Worm (Caenorhabditis elegans) whole organism, young adult: Measurements from ENCODE around the gene sid-1.

Source experiments
- B0261.1 ChIP-seq: sonication (generic microtip); optimal IDR thresholded peaks from 2 replicates; lab custom pipeline; 2016; ENCODE audit warnings: mild to moderate bottlenecking, missing genetic modification characterization, moderate library complexity, missing compliant biosample characterization
- F57C9.4 ChIP-seq: sonication (generic microtip); optimal IDR thresholded peaks from 2 replicates; lab custom pipeline; 2017; ENCODE audit warnings: mild to moderate bottlenecking, missing genetic modification characterization, missing compliant biosample characterization
- bed-1 ChIP-seq: fragments of 200-800 bp; sonication (Bioruptor generic); IDR thresholded peaks from 2 replicates; pipeline ENCODE4 v1.3.6; 2022; ENCODE audit warnings: missing genetic modification reagents, missing genetic modification characterization, missing compliant biosample characterization
- efl-1 ChIP-seq: fragments of 150-350 bp; optimal IDR thresholded peaks from 2 replicates; lab custom pipeline; 2014; ENCODE audit warnings: missing biosample characterization, missing genetic modification reagents, missing genetic modification characterization
- pha-4 ChIP-seq: fragments of 150-350 bp; sonication (generic microtip); optimal IDR thresholded peaks from 2 replicates; lab custom pipeline; 2014; ENCODE audit warnings: missing biosample characterization, missing genetic modification reagents, missing genetic modification characterization
- snpc-4 ChIP-seq, 5 experiments: fragments of 150-350 bp in 1 of 5; sonication (generic microtip) in 4 of 5; optimal IDR thresholded peaks; 2 replicates each; lab custom pipeline; 2014 to 2018; ENCODE audit warnings: missing genetic modification characterization in 5 of 5, missing biosample characterization in 3 of 5, antibody characterized with exemption in 2 of 5, mild to moderate bottlenecking in 2 of 5, missing compliant biosample characterization in 2 of 5, missing genotype in 2 of 5, moderate library complexity in 2 of 5, missing genetic modification reagents in 1 of 5
- unc-130 ChIP-seq: sonication (generic microtip); optimal IDR thresholded peaks from 2 replicates; lab custom pipeline; 2016; ENCODE audit warnings: missing genetic modification reagents, missing genetic modification characterization, missing compliant biosample characterization
- unc-62 ChIP-seq: fragments of 150-350 bp; optimal IDR thresholded peaks from 2 replicates; lab custom pipeline; 2014; ENCODE audit warnings: missing biosample characterization, missing genetic modification reagents, missing genetic modification characterization
- xnd-1 ChIP-seq: sonication (generic microtip); optimal IDR thresholded peaks from 2 replicates; lab custom pipeline; 2016; ENCODE audit warnings: missing genotype, missing genetic modification reagents, missing genetic modification characterization, missing compliant biosample characterization
- ztf-18 ChIP-seq: sonication (generic microtip); optimal IDR thresholded peaks from 2 replicates; lab custom pipeline; 2016; ENCODE audit warnings: missing genotype, mild to moderate bottlenecking, missing genetic modification characterization, missing compliant biosample characterization

ce11 chrV:5164682-5165081, 44.9 kb downstream of the sid-1 start, which contains the start of gene abu-7:
- no peak for TF ChIP-seq ztf-18 (tag; lab: Kevin White, UChicago)
- TF ChIP-seq F57C9.4, result no peak
- no peak for TF ChIP-seq unc-130 (GFP tag; lab: Kevin White, UChicago)
- no peak for TF ChIP-seq efl-1 (GFP tag; lab: Kevin White, UChicago)
- no peak for TF ChIP-seq snpc-4 (GFP tag; optimal IDR thresholded peaks at IDR 0.05; lab: Kevin White, UChicago)
- TF ChIP-seq snpc-4 (tag; optimal IDR thresholded peaks at IDR 0.05; lab: Kevin White, UChicago), result no peak
- no peak for TF ChIP-seq xnd-1 (tag; lab: Kevin White, UChicago)
- no peak for TF ChIP-seq B0261.1 (tag; lab: Kevin White, UChicago)
- TF ChIP-seq bed-1, result no peak
- TF ChIP-seq pha-4 (tag; lab: Kevin White, UChicago), result no peak
- no peak for TF ChIP-seq unc-62
